Fruit fly (Drosophila melanogaster) Kc167 (cell line): ENCODE data around the gene ND-30.

Experiments
- h ChIP-seq: fragments of >200 bp; optimal IDR thresholded peaks from 3 replicates; lab custom pipeline; 2018; ENCODE audit warnings: missing external identifiers
- ttk ChIP-seq: sonication (Bioruptor generic); optimal IDR thresholded peaks from 2 replicates; lab custom pipeline; 2017; ENCODE audit warnings: missing external identifiers

DNA sequence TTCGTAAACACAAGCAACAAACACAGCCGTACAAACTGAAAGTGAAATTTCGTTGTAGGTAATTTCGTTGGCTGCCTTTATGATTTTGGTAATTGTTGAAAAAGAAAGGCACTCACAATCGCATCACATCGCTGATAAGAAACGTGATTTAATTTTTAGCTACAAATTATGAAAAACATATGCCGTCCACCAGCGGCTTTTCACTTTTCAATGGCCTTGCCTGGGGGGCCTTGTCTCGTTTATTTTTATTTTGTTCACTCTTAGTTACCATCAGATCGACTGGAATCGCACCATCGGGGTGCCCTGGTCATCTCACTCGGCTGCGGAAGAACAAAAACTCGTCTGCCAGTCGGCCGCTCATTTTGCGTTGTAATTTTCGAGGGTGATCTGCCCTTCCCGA is 50.4 kb downstream of the ND-30 start:
- TF ChIP-seq ttk (lab: Kevin White, UChicago): no peak
- no peak for TF ChIP-seq h
